Fruit fly (Drosophila melanogaster): ENCODE measurements around the gene msk.

Gene msk

dm6 chr3L:8091650-8092068 lies 24.3 kb upstream of the msk start, which contains the start of gene CG7565 (continued):
- TF ChIP-seq CG2199 (GFP tag; IDR thresholded peaks at IDR 0.05) (no peak), CG12744 (GFP tag; optimal IDR thresholded peaks at IDR 0.05) (peak; percentile 37), phol (tag; optimal IDR thresholded peaks at IDR 0.05) (peak; percentile 23), CG7963 (GFP tag; IDR thresholded peaks at IDR 0.05; ENCODE audit: partially characterized antibody) (no peak), prd (optimal IDR thresholded peaks at IDR 0.05) (no peak), prd (GFP tag; IDR thresholded peaks at IDR 0.05) (no peak), Gsc (GFP tag; IDR thresholded peaks at IDR 0.05) (no peak), hbn (GFP tag; IDR thresholded peaks at IDR 0.05; ENCODE audit: partially characterized antibody) (0 out of 2 replicates have a peak, but pooled peaks have one; percentile 32), Elba2 (GFP tag; optimal IDR thresholded peaks at IDR 0.05) (no peak), CG4360 (GFP tag; IDR thresholded peaks at IDR 0.05) (no peak), D19A (tag; optimal IDR thresholded peaks at IDR 0.05) (peak; percentile 22), CG12219 (GFP tag; optimal IDR thresholded peaks at IDR 0.05) (no peak), CG8478 (optimal IDR thresholded peaks at IDR 0.05) (no peak), CG6689 (GFP tag; IDR thresholded peaks at IDR 0.05) (no peak), mirr (GFP tag; optimal IDR thresholded peaks at IDR 0.05) (peak; percentile 80), CG7271 (tag; optimal IDR thresholded peaks at IDR 0.05) (no peak), CG6175 (GFP tag; IDR thresholded peaks at IDR 0.05) (no peak), CG4854 (GFP tag; optimal IDR thresholded peaks at IDR 0.05) (peak; percentile 0), stwl (tag; optimal IDR thresholded peaks at IDR 0.05) (peak; percentile 99), bab2 (GFP tag; optimal IDR thresholded peaks at IDR 0.05) (peak; percentile 21), mam (GFP tag; optimal IDR thresholded peaks at IDR 0.05) (peak; percentile 30), knrl (GFP tag; IDR thresholded peaks at IDR 0.05; ENCODE audit: partially characterized antibody) (0 out of 3 replicates have a peak, but pooled peaks have one; percentile 23), CG17912 (GFP tag; optimal IDR thresholded peaks at IDR 0.05) (peak; percentile 67), CG3407 (GFP tag; optimal IDR thresholded peaks at IDR 0.05) (no peak), seq (GFP tag; IDR thresholded peaks at IDR 0.05) (no peak), HLH4C (GFP tag; IDR thresholded peaks at IDR 0.05; ENCODE audit: partially characterized antibody) (no peak), CG1233 (GFP tag; optimal IDR thresholded peaks at IDR 0.05) (peak; percentile 12), MTF-1 (GFP tag; optimal IDR thresholded peaks at IDR 0.05; ENCODE audit: borderline replicate concordance) (peak; percentile 33), pho (GFP tag; optimal IDR thresholded peaks at IDR 0.05) (peak; percentile 65), CG10654 (GFP tag; optimal IDR thresholded peaks at IDR 0.05) (no peak), Jarid2 (GFP tag; optimal IDR thresholded peaks at IDR 0.05) (peak; percentile 23), ftz-f1 (GFP tag; optimal IDR thresholded peaks at IDR 0.05) (peak; percentile 17), CG14667 (GFP tag; IDR thresholded peaks at IDR 0.05) (no peak), CG9437 (GFP tag; optimal IDR thresholded peaks at IDR 0.05) (no peak), Mad (GFP tag; optimal IDR thresholded peaks at IDR 0.05) (no peak), Dip3 (GFP tag; optimal IDR thresholded peaks at IDR 0.05) (peak; percentile 51), pita (GFP tag; optimal IDR thresholded peaks at IDR 0.05) (no peak), Dek (tag; optimal IDR thresholded peaks at IDR 0.05) (peak; percentile 2), nmo (GFP tag; optimal IDR thresholded peaks at IDR 0.05) (no peak), CG10979 (tag; optimal IDR thresholded peaks at IDR 0.05) (no peak), CG6854 (GFP tag; optimal IDR thresholded peaks at IDR 0.05) (no peak), Hsf (GFP tag; optimal IDR thresholded peaks at IDR 0.05) (peak; percentile 44), BtbVII (GFP tag; optimal IDR thresholded peaks at IDR 0.05) (no peak), pros (GFP tag; optimal IDR thresholded peaks at IDR 0.05) (no peak), CG14965 (GFP tag; optimal IDR thresholded peaks at IDR 0.05; ENCODE audit: borderline replicate concordance) (no peak), ems (GFP tag; optimal IDR thresholded peaks at IDR 0.05) (no peak), CG42726 (GFP tag; IDR thresholded peaks at IDR 0.05; ENCODE audit: partially characterized antibody) (no peak), nerfin-1 (tag; optimal IDR thresholded peaks at IDR 0.05) (peak; percentile 13), rib (GFP tag; IDR thresholded peaks at IDR 0.05) (no peak), CG15601 (tag; optimal IDR thresholded peaks at IDR 0.05) (no peak), hkb (optimal IDR thresholded peaks at IDR 0.05) (no peak), hkb (GFP tag; IDR thresholded peaks at IDR 0.05) (peak; percentile 30; the same call in 1 of the 2 replicates)

All from whole organism, embryonic.